Fruit fly (Drosophila melanogaster) whole organism, embryonic: ENCODE results near the gene kirre.
A peak's percentile ranks its signal among the peaks of the same experiment; 100 is the strongest.

Experiments
- Antp ChIP-seq: fragments of 200-800 bp; sonication (Bioruptor generic); optimal IDR thresholded peaks from 3 replicates; lab custom pipeline; 2016; ENCODE audit warnings: missing biosample characterization, missing genetic modification characterization
- BtbVII ChIP-seq: fragments of 200-800 bp; sonication (Bioruptor generic); optimal IDR thresholded peaks from 3 replicates; lab custom pipeline; 2017; ENCODE audit warnings: missing biosample characterization, mild to moderate bottlenecking, missing genetic modification characterization
- C15 ChIP-seq: fragments of 200-800 bp; sonication (Bioruptor generic); IDR thresholded peaks from 3 replicates; pipeline ENCODE4 v1.3.6; 2022; ENCODE audit warnings: missing biosample characterization, missing genetic modification characterization
- CG1024 ChIP-seq: fragments of 200-800 bp; sonication (Bioruptor generic); IDR thresholded peaks from 2 replicates; pipeline ENCODE4 v1.3.6; 2022; ENCODE audit warnings: missing biosample characterization, missing genetic modification characterization
- CG10979 ChIP-seq: fragments of 200-800 bp; sonication (Bioruptor generic); optimal IDR thresholded peaks from 2 replicates; lab custom pipeline; 2018; ENCODE audit warnings: missing biosample characterization, mild to moderate bottlenecking, missing genetic modification characterization, moderate library complexity
- CG14014 ChIP-seq: fragments of 200-800 bp; sonication (Bioruptor generic); IDR thresholded peaks from 2 replicates; pipeline ENCODE4 v1.3.6; 2022; ENCODE audit warnings: missing biosample characterization, missing genetic modification characterization
- CG15479 ChIP-seq: fragments of 200-800 bp; sonication (Bioruptor generic); optimal IDR thresholded peaks from 3 replicates; lab custom pipeline; 2019; ENCODE audit warnings: missing biosample characterization, mild to moderate bottlenecking, missing genetic modification characterization, moderate library complexity
- CG17361 ChIP-seq: fragments of 200-800 bp; sonication (Bioruptor generic); IDR thresholded peaks from 3 replicates; pipeline ENCODE4 v1.3.6; 2022; ENCODE audit warnings: missing biosample characterization, missing genetic modification characterization
- CG18262 ChIP-seq: fragments of 200-800 bp; optimal IDR thresholded peaks from 3 replicates; lab custom pipeline; 2019; ENCODE audit warnings: missing biosample characterization, mild to moderate bottlenecking, missing genetic modification characterization, moderate library complexity
- CG2199 ChIP-seq: fragments of 200-800 bp; sonication (Bioruptor generic); IDR thresholded peaks from 3 replicates; pipeline ENCODE4 v1.3.6; 2022; ENCODE audit warnings: missing biosample characterization, missing genetic modification characterization
- CG2202 ChIP-seq: fragments of 200-800 bp; sonication (Bioruptor generic); optimal IDR thresholded peaks from 2 replicates; lab custom pipeline; 2018; ENCODE audit warnings: missing biosample characterization, mild to moderate bottlenecking, missing genetic modification characterization
- CG2712 ChIP-seq: fragments of 200-800 bp; optimal IDR thresholded peaks from 3 replicates; lab custom pipeline; 2019; ENCODE audit warnings: missing biosample characterization, mild to moderate bottlenecking, missing genetic modification characterization, moderate library complexity
- CG2875 ChIP-seq: fragments of 200-800 bp; sonication (Bioruptor generic); optimal IDR thresholded peaks from 2 replicates; lab custom pipeline; 2017; ENCODE audit warnings: missing biosample characterization, mild to moderate bottlenecking, missing genetic modification characterization, missing genetic modification reagents
- CG33557 ChIP-seq: fragments of 200-800 bp; sonication (Bioruptor generic); optimal IDR thresholded peaks from 2 replicates; lab custom pipeline; 2019; ENCODE audit warnings: missing biosample characterization, mild to moderate bottlenecking, missing genetic modification characterization, moderate library complexity
- CG4424 ChIP-seq: fragments of 200-800 bp; sonication (Bioruptor generic); optimal IDR thresholded peaks from 3 replicates; lab custom pipeline; 2016; ENCODE audit warnings: missing biosample characterization, missing genetic modification characterization
- CG4617 ChIP-seq: fragments of 200-800 bp; sonication (Bioruptor generic); optimal IDR thresholded peaks from 3 replicates; lab custom pipeline; 2016; ENCODE audit warnings: missing biosample characterization, missing genetic modification characterization, borderline replicate concordance
- CG4820 ChIP-seq: fragments of 200-800 bp; sonication (Bioruptor generic); optimal IDR thresholded peaks from 3 replicates; lab custom pipeline; 2016; ENCODE audit warnings: missing biosample characterization, missing genetic modification characterization
- CG6689 ChIP-seq: fragments of 200-800 bp; sonication (Bioruptor generic); IDR thresholded peaks from 2 replicates; pipeline ENCODE4 v1.3.6; 2022; ENCODE audit warnings: missing biosample characterization, missing genetic modification characterization
- CG7271 ChIP-seq: fragments of 200-800 bp; sonication (Bioruptor generic); optimal IDR thresholded peaks from 2 replicates; lab custom pipeline; 2018; ENCODE audit warnings: missing biosample characterization, mild to moderate bottlenecking, missing genetic modification characterization, moderate library complexity
- CG7745 ChIP-seq: fragments of 200-800 bp; sonication (Bioruptor generic); optimal IDR thresholded peaks from 2 replicates; lab custom pipeline; 2018; ENCODE audit warnings: missing biosample characterization, mild to moderate bottlenecking, missing genetic modification characterization, moderate library complexity
- CG7786 ChIP-seq: fragments of 200-800 bp; sonication (Bioruptor generic); optimal IDR thresholded peaks from 2 replicates; lab custom pipeline; 2016; ENCODE audit warnings: missing biosample characterization, missing genetic modification characterization
- CG8478 ChIP-seq: fragments of >200 bp; optimal IDR thresholded peaks from 2 replicates; lab custom pipeline; 2018
- CHES-1-like ChIP-seq: fragments of 200-800 bp; sonication (Bioruptor generic); optimal IDR thresholded peaks from 2 replicates; lab custom pipeline; 2016; ENCODE audit warnings: missing biosample characterization, missing genetic modification characterization
- Fer3 ChIP-seq: fragments of 200-800 bp; sonication (Bioruptor generic); optimal IDR thresholded peaks from 2 replicates; lab custom pipeline; 2018; ENCODE audit warnings: missing biosample characterization, mild to moderate bottlenecking, missing genetic modification characterization, moderate library complexity
- PHDP ChIP-seq: fragments of 200-800 bp; sonication (Bioruptor generic); optimal IDR thresholded peaks from 3 replicates; lab custom pipeline; 2018; ENCODE audit warnings: missing biosample characterization, mild to moderate bottlenecking, missing genetic modification characterization, moderate library complexity
- Poxn ChIP-seq: fragments of 200-800 bp; sonication (Bioruptor generic); IDR thresholded peaks from 2 replicates; pipeline ENCODE4 v1.3.6; 2022; ENCODE audit warnings: missing biosample characterization, missing genetic modification characterization
- Tbp ChIP-seq: fragments of >200 bp; optimal IDR thresholded peaks from 2 replicates; lab custom pipeline; 2018; ENCODE audit warnings: missing biosample characterization, missing genetic modification characterization
- ash1 ChIP-seq: fragments of 200-800 bp; sonication (Bioruptor generic); optimal IDR thresholded peaks from 2 replicates; lab custom pipeline; 2018; ENCODE audit warnings: missing biosample characterization, mild to moderate bottlenecking, missing genetic modification characterization
- ato ChIP-seq: fragments of 200-800 bp; sonication (Bioruptor generic); IDR thresholded peaks from 2 replicates; pipeline ENCODE4 v1.3.6; 2022; ENCODE audit warnings: missing biosample characterization, missing genetic modification characterization; ENCODE audit not compliant: partially characterized antibody
- bsh ChIP-seq, 2 experiments: fragments of 200-800 bp; sonication (Bioruptor generic); optimal IDR thresholded peaks; 2 replicates each; lab custom pipeline; 2017 to 2018; ENCODE audit warnings: mild to moderate bottlenecking in 2 of 2, missing biosample characterization in 2 of 2, missing genetic modification characterization in 2 of 2, moderate library complexity in 1 of 2
- btn ChIP-seq: fragments of 200-800 bp; sonication (Bioruptor generic); optimal IDR thresholded peaks from 2 replicates; lab custom pipeline; 2016; ENCODE audit warnings: missing biosample characterization, missing genetic modification characterization
- chif ChIP-seq, 2 experiments: fragments of 200-800 bp; sonication (Bioruptor generic); optimal IDR thresholded peaks; 3 replicates each; lab custom pipeline; 2016; ENCODE audit warnings: missing biosample characterization in 2 of 2, missing genetic modification characterization in 2 of 2
- chinmo ChIP-seq: fragments of 200-800 bp; sonication (Bioruptor generic); IDR thresholded peaks from 4 replicates; pipeline ENCODE4 v1.3.6; 2022; ENCODE audit warnings: missing biosample characterization, missing genetic modification characterization; ENCODE audit not compliant: partially characterized antibody
- croc ChIP-seq: fragments of 200-800 bp; sonication (Bioruptor generic); conservative IDR thresholded peaks from 3 replicates; pipeline ENCODE4 v1.3.6; 2022; ENCODE audit warnings: missing biosample characterization, missing genetic modification characterization
- crol ChIP-seq: fragments of 200-800 bp; sonication (Bioruptor generic); IDR thresholded peaks from 2 replicates; pipeline ENCODE4 v1.3.6; 2022; ENCODE audit warnings: missing biosample characterization, missing genetic modification characterization
- dan ChIP-seq: fragments of 200-800 bp; sonication (Bioruptor generic); IDR thresholded peaks from 2 replicates; pipeline ENCODE4 v1.3.6; 2022; ENCODE audit warnings: missing biosample characterization, missing genetic modification characterization
- dmrt11E ChIP-seq: fragments of 200-800 bp; sonication (Bioruptor generic); optimal IDR thresholded peaks from 3 replicates; lab custom pipeline; 2018; ENCODE audit warnings: missing biosample characterization, mild to moderate bottlenecking, missing genetic modification characterization, moderate library complexity
- ftz-f1 ChIP-seq: fragments of 200-800 bp; sonication (Bioruptor generic); optimal IDR thresholded peaks from 2 replicates; lab custom pipeline; 2016; ENCODE audit warnings: missing biosample characterization, missing genetic modification characterization
- gem ChIP-seq: fragments of 200-800 bp; sonication (Bioruptor generic); optimal IDR thresholded peaks from 2 replicates; lab custom pipeline; 2019; ENCODE audit warnings: missing biosample characterization, mild to moderate bottlenecking, missing genetic modification characterization, moderate library complexity
- gro ChIP-seq: fragments of 200-800 bp; sonication (Bioruptor generic); optimal IDR thresholded peaks from 2 replicates; lab custom pipeline; 2016; ENCODE audit warnings: missing biosample characterization, missing genetic modification characterization
- jigr1 ChIP-seq: fragments of 200-800 bp; sonication (Bioruptor generic); IDR thresholded peaks from 3 replicates; pipeline ENCODE4 v1.3.6; 2022; ENCODE audit warnings: missing biosample characterization, missing genetic modification characterization
- kah ChIP-seq: fragments of 200-800 bp; sonication (Bioruptor generic); optimal IDR thresholded peaks from 2 replicates; lab custom pipeline; 2018; ENCODE audit warnings: missing biosample characterization, mild to moderate bottlenecking, missing genetic modification characterization
- lilli ChIP-seq: fragments of 200-800 bp; sonication (Bioruptor generic); optimal IDR thresholded peaks from 3 replicates; lab custom pipeline; 2016; ENCODE audit warnings: missing biosample characterization, missing genetic modification characterization
- nom ChIP-seq: fragments of 200-800 bp; sonication (Bioruptor generic); optimal IDR thresholded peaks from 2 replicates; lab custom pipeline; 2017; ENCODE audit warnings: missing biosample characterization, missing genetic modification characterization, mild to moderate bottlenecking, moderate library complexity, missing genetic modification reagents
- odd ChIP-seq: fragments of 200-800 bp; sonication (Bioruptor generic); optimal IDR thresholded peaks from 2 replicates; lab custom pipeline; 2017; ENCODE audit warnings: missing biosample characterization, mild to moderate bottlenecking, missing genetic modification characterization
- p53 ChIP-seq: fragments of 200-800 bp; sonication (Bioruptor generic); optimal IDR thresholded peaks from 2 replicates; lab custom pipeline; 2016; ENCODE audit warnings: missing biosample characterization, missing genetic modification characterization
- prd ChIP-seq, 3 experiments: fragments of >200 bp in 2 of 3; fragments of 200-800 bp in 1 of 3; sonication (Bioruptor generic) in 1 of 3; optimal IDR thresholded peaks in 2 of 3; IDR thresholded peaks in 1 of 3; 2 replicates in 2 of 3; 3 replicates in 1 of 3; pipeline versions ENCODE4 v1.3.6 to Lab custom; 2017 to 2022; ENCODE audit warnings: missing biosample characterization in 1 of 3, missing genetic modification characterization in 1 of 3
- rib ChIP-seq: fragments of 200-800 bp; sonication (Bioruptor generic); IDR thresholded peaks from 2 replicates; pipeline ENCODE4 v1.3.6; 2022; ENCODE audit warnings: missing biosample characterization, missing genetic modification characterization
- run ChIP-seq: fragments of 200-800 bp; sonication (Bioruptor generic); optimal IDR thresholded peaks from 3 replicates; lab custom pipeline; 2018; ENCODE audit warnings: missing biosample characterization, mild to moderate bottlenecking, missing genetic modification characterization
- sens ChIP-seq: fragments of 200-800 bp; sonication (Bioruptor generic); peaks from one replicate; lab custom pipeline; 2016; ENCODE audit warnings: missing biosample characterization, missing genetic modification characterization
- z ChIP-seq: fragments of 200-800 bp; sonication (Bioruptor generic); IDR thresholded peaks from 3 replicates; pipeline ENCODE4 v1.3.6; 2022; ENCODE audit warnings: missing biosample characterization, missing genetic modification characterization
- zf30C ChIP-seq: fragments of 200-800 bp; sonication (Bioruptor generic); optimal IDR thresholded peaks from 3 replicates; lab custom pipeline; 2018; ENCODE audit warnings: missing biosample characterization, mild to moderate bottlenecking, missing genetic modification characterization

Gene kirre

DNA sequence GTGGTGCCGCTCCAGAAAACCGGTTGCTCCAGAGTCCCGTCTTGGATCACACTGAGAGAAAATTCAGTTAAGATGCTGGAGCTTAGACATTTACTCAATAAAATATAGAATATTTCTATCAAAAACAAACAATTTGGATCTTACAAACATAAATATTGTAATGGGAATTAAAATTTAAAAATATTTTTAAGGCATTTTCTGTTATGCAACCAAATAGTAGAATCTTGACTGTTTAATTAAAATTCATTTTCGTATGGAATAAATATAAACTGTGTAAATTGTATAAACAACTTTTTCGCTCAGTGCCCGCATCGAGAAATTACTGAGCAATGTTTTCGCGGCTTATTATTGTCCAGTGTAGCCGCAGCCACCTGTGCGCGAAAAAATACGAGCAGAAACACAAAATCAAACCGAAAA is 300.9 kb downstream of the kirre start:
- TF ChIP-seq CG1024 (GFP tag; lab: Robert Waterston, UW): no peak
- TF ChIP-seq sens (GFP tag; lab: Kevin White, UChicago): peak; percentile 41
- no peak for TF ChIP-seq CG7745 (tag; lab: Kevin White, UChicago)
- no peak for TF ChIP-seq CG15479 (GFP tag; lab: Kevin White, UChicago)
- TF ChIP-seq p53: no peak
- no peak for TF ChIP-seq CG4820 (GFP tag; lab: Kevin White, UChicago)
- peak; percentile 0 for TF ChIP-seq nom (GFP tag; lab: Kevin White, UChicago)
- TF ChIP-seq lilli (GFP tag; lab: Kevin White, UChicago): no peak
- TF ChIP-seq btn (GFP tag; lab: Kevin White, UChicago): no peak
- 0 out of 2 replicates have a peak, but pooled peaks have one; percentile 6 for TF ChIP-seq CG6689 (GFP tag; lab: Robert Waterston, UW)
- no peak for TF ChIP-seq CG2199
- no peak for TF ChIP-seq CG10979 (tag; lab: Kevin White, UChicago)
- TF ChIP-seq ash1: no peak
- TF ChIP-seq rib (GFP tag; lab: Robert Waterston, UW): no peak
- no peak for TF ChIP-seq chif (GFP tag; optimal IDR thresholded peaks at IDR 0.05; lab: Kevin White, UChicago)
- no peak for TF ChIP-seq C15 (GFP tag; lab: Robert Waterston, UW)
- no peak for TF ChIP-seq CG4617 (GFP tag; lab: Kevin White, UChicago)
- TF ChIP-seq CG17361: 0 out of 3 replicates have a peak, but pooled peaks have one; percentile 33
- no peak for TF ChIP-seq PHDP (tag; lab: Kevin White, UChicago)
- peak; percentile 47 for TF ChIP-seq gem (tag; lab: Kevin White, UChicago)
- TF ChIP-seq CHES-1-like (GFP tag; lab: Kevin White, UChicago): no peak
- TF ChIP-seq ftz-f1 (GFP tag; lab: Kevin White, UChicago): no peak
- peak; percentile 42 for TF ChIP-seq dmrt11E (tag; lab: Kevin White, UChicago)
- TF ChIP-seq zf30C (GFP tag; lab: Kevin White, UChicago): no peak
- no peak for TF ChIP-seq BtbVII (GFP tag; lab: Kevin White, UChicago)
- TF ChIP-seq Tbp (GFP tag; lab: Kevin White, UChicago): no peak
- no peak for TF ChIP-seq gro (GFP tag; lab: Kevin White, UChicago)
- TF ChIP-seq CG7271: no peak
- TF ChIP-seq chinmo (GFP tag; lab: Robert Waterston, UW): no peak
- TF ChIP-seq ato (GFP tag; lab: Robert Waterston, UW): no peak
- TF ChIP-seq CG2202 (tag; lab: Kevin White, UChicago): no peak
- no peak for TF ChIP-seq kah (GFP tag; lab: Kevin White, UChicago)
- no peak for TF ChIP-seq odd (GFP tag; lab: Kevin White, UChicago)
- TF ChIP-seq Poxn (GFP tag; lab: Robert Waterston, UW): no peak
- TF ChIP-seq CG7786 (GFP tag; lab: Kevin White, UChicago): no peak
- no peak for TF ChIP-seq crol (GFP tag; lab: Robert Waterston, UW)
- no peak for TF ChIP-seq z (GFP tag; lab: Robert Waterston, UW)
- no peak for TF ChIP-seq CG8478
- TF ChIP-seq run (tag; lab: Kevin White, UChicago): no peak
- TF ChIP-seq CG33557 (GFP tag; lab: Kevin White, UChicago): no peak
- no peak for TF ChIP-seq Antp
- TF ChIP-seq CG2712 (tag; lab: Kevin White, UChicago): peak; percentile 32
- no peak for TF ChIP-seq Fer3 (tag; lab: Kevin White, UChicago)
- no peak for TF ChIP-seq CG2875 (GFP tag; lab: Kevin White, UChicago)
- no peak for TF ChIP-seq dan (GFP tag; lab: Robert Waterston, UW)
- TF ChIP-seq jigr1 (GFP tag; lab: Robert Waterston, UW): no peak
- peak in 1 of 2 experiments; percentile 70 for TF ChIP-seq bsh (GFP tag; optimal IDR thresholded peaks at IDR 0.05; lab: Kevin White, UChicago)
- TF ChIP-seq CG14014: no peak
- TF ChIP-seq croc: no peak
- TF ChIP-seq CG4424: no peak
- TF ChIP-seq prd (optimal IDR thresholded peaks at IDR 0.05; lab: Kevin White, UChicago): no peak
- TF ChIP-seq prd (GFP tag; IDR thresholded peaks at IDR 0.05; lab: Robert Waterston, UW): no peak
- TF ChIP-seq CG18262: peak; percentile 32
